Fruit fly (Drosophila melanogaster): ENCODE results near the gene CG10565.

Gene CG10565

dm6 chr3L:21171905-21172304 lies 35.8 kb upstream of the CG10565 start, which contains the start of gene Ac78C (continued):
- TF ChIP-seq CG34376 (GFP tag; optimal IDR thresholded peaks at IDR 0.05), result peak; percentile 96
- TF ChIP-seq Ssrp (tag; optimal IDR thresholded peaks at IDR 0.05), result no peak
- peak; percentile 96 for TF ChIP-seq HmgZ (tag; optimal IDR thresholded peaks at IDR 0.05)
- peak; percentile 76 for TF ChIP-seq CG18011 (GFP tag; optimal IDR thresholded peaks at IDR 0.05)
- no peak for TF ChIP-seq Hr78 (GFP tag; optimal IDR thresholded peaks at IDR 0.05)
- peak; percentile 74 for TF ChIP-seq fd96Cb (tag; optimal IDR thresholded peaks at IDR 0.05)
- TF ChIP-seq BEAF-32 (GFP tag; optimal IDR thresholded peaks at IDR 0.05), result no peak
- TF ChIP-seq CG14860 (GFP tag; IDR thresholded peaks at IDR 0.05; ENCODE audit: partially characterized antibody), result no peak
- TF ChIP-seq Bdp1 (GFP tag; optimal IDR thresholded peaks at IDR 0.05), result peak; percentile 76
- TF ChIP-seq Gug (GFP tag; IDR thresholded peaks at IDR 0.05), result peak; percentile 90
- TF ChIP-seq HLH3B (GFP tag; IDR thresholded peaks at IDR 0.05), result peak; percentile 90
- peak; percentile 68 for TF ChIP-seq CG14667 (GFP tag; IDR thresholded peaks at IDR 0.05)
- peak; percentile 69 for TF ChIP-seq chn (GFP tag; optimal IDR thresholded peaks at IDR 0.05)
- TF ChIP-seq corto (GFP tag; optimal IDR thresholded peaks at IDR 0.05), result no peak
- TF ChIP-seq crol (GFP tag; IDR thresholded peaks at IDR 0.05), result no peak
- peak; percentile 30 for TF ChIP-seq NC2α (GFP tag; optimal IDR thresholded peaks at IDR 0.05)
- TF ChIP-seq ftz-f1 (GFP tag; optimal IDR thresholded peaks at IDR 0.05), result peak; percentile 36
- peak; percentile 83 for TF ChIP-seq CG9215 (GFP tag; IDR thresholded peaks at IDR 0.05)
- TF ChIP-seq unc-4 (GFP tag; IDR thresholded peaks at IDR 0.05; ENCODE audit: partially characterized antibody), result no peak
- peak; percentile 73 for TF ChIP-seq CG6272 (GFP tag; IDR thresholded peaks at IDR 0.05)
- TF ChIP-seq Ets65A (GFP tag), result peak; percentile 99
- TF ChIP-seq B-H2 (GFP tag; optimal IDR thresholded peaks at IDR 0.05), result peak; percentile 96
- no peak for TF ChIP-seq Tbp (GFP tag; optimal IDR thresholded peaks at IDR 0.05)
- peak; percentile 83 for TF ChIP-seq CG4282 (GFP tag; optimal IDR thresholded peaks at IDR 0.05)
- peak; percentile 95 for TF ChIP-seq CG2120 (GFP tag; optimal IDR thresholded peaks at IDR 0.05)
- peak; percentile 72 for TF ChIP-seq run (tag; optimal IDR thresholded peaks at IDR 0.05)
- TF ChIP-seq CG8944 (GFP tag; optimal IDR thresholded peaks at IDR 0.05), result peak; percentile 88
- TF ChIP-seq CG9876 (GFP tag; optimal IDR thresholded peaks at IDR 0.05), result peak; percentile 67
- peak; percentile 88 for TF ChIP-seq fd3F (GFP tag; optimal IDR thresholded peaks at IDR 0.05)
- peak; percentile 64 for TF ChIP-seq ab (GFP tag; optimal IDR thresholded peaks at IDR 0.05)
- peak; percentile 100 for TF ChIP-seq scrt (GFP tag; optimal IDR thresholded peaks at IDR 0.05)
- TF ChIP-seq emc (GFP tag; optimal IDR thresholded peaks at IDR 0.05), result peak; percentile 84
- TF ChIP-seq stc (GFP tag; IDR thresholded peaks at IDR 0.05), result peak; percentile 68; the same call in 1 of the 2 replicates
- TF ChIP-seq CG9932 (GFP tag; IDR thresholded peaks at IDR 0.05), result peak; percentile 94
- peak; percentile 82 for TF ChIP-seq CG9609 (GFP tag; optimal IDR thresholded peaks at IDR 0.05)
- TF ChIP-seq CG5180 (GFP tag; optimal IDR thresholded peaks at IDR 0.05), result peak; percentile 93
- peak; percentile 90 for TF ChIP-seq ERR (GFP tag; optimal IDR thresholded peaks at IDR 0.05)
- TF ChIP-seq stwl (tag; optimal IDR thresholded peaks at IDR 0.05), result no peak
- TF ChIP-seq Dp (GFP tag; optimal IDR thresholded peaks at IDR 0.05), result peak; percentile 6
- no peak for TF ChIP-seq hkb (optimal IDR thresholded peaks at IDR 0.05)
- TF ChIP-seq hkb (GFP tag; IDR thresholded peaks at IDR 0.05), result peak; percentile 88
- TF ChIP-seq Neu2 (GFP tag; optimal IDR thresholded peaks at IDR 0.05; ENCODE audit: borderline replicate concordance), result peak; percentile 7
- peak; percentile 91 for TF ChIP-seq ind (GFP tag; optimal IDR thresholded peaks at IDR 0.05)
- TF ChIP-seq CG42726 (GFP tag; IDR thresholded peaks at IDR 0.05; ENCODE audit: partially characterized antibody), result 0 out of 2 replicates have a peak, but pooled peaks have one; percentile 29
- peak; percentile 73 to 82 for TF ChIP-seq Hr51 (GFP tag; optimal IDR thresholded peaks at IDR 0.05)
- TF ChIP-seq lola (GFP tag; optimal IDR thresholded peaks at IDR 0.05), result no peak
- peak; percentile 80 for TF ChIP-seq bowl (GFP tag; IDR thresholded peaks at IDR 0.05)
- peak; percentile 93 for TF ChIP-seq NfI (GFP tag; optimal IDR thresholded peaks at IDR 0.05)
- peak; percentile 46 for TF ChIP-seq Hmx (GFP tag; optimal IDR thresholded peaks at IDR 0.05)
- peak; percentile 95 for TF ChIP-seq CG12071 (GFP tag; optimal IDR thresholded peaks at IDR 0.05)
- peak; percentile 67 for TF ChIP-seq B-H1 (GFP tag; IDR thresholded peaks at IDR 0.05)

Data from whole organism, embryonic.